Fruit fly (Drosophila melanogaster): Measurements from ENCODE around the gene CG42587.
"Not testable (repeated sequence)": the region's sequence is repeated elsewhere in the genome, so short reads cannot be mapped to it uniquely, and the experiment has no call there.

DNA sequence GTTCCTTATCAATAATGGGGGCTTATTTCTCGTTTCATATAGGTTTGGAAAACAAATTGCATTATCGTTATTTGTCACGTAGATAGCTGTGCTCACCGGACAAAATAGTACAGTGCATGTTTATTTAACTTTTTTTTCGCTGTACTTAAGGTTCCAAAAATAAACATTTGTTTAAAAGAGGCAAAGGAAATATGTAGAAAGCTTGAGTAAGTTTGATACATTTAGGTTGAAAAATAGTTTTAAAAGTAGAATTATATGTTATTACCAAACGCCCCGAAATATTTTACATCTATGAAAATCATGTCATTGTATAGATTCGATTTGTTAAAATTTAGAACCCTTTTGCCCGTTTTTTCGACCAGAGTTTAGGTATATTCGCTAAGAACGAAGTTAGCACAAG is 5.4 kb downstream of the CG42587 start, which contains the start of gene CG42585:
- TF ChIP-seq CG8478, CTCF (optimal IDR thresholded peaks at IDR 0.05): not testable (repeated sequence)
